Fruit fly (Drosophila melanogaster): Measurements from ENCODE around the gene CG32459.
A peak's percentile ranks its signal among the peaks of the same experiment; 100 is the strongest.

CG32459 gene

DNA sequence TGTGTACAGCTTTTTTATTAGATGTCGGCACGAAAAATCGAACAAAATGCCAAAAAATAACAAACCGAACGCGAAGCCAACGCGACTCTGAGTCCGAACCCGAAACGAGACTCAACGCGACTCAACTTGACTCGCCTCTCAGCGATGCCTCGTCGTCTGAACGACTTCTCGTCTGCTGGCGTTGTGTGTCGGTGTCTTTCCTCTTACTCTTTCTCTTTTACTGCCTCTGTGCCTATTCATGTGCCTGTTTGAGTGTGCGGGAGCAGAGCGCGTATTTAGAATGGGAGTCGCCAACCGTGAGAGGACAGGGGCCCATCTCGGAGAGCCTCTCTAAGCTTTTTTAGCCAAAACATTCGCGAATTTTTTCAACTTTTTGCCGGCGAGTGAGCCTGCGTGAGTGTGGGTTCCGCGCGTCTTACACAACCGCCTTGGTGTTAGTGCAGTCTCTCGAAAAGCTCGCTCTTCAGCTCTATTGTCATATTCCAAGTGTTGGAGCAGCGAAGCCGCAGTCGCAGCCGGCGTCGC is 31.1 kb downstream of the CG32459 start (continued):
- TF ChIP-seq Eip78C (GFP tag) (peak; percentile 81), Lpt (GFP tag; optimal IDR thresholded peaks at IDR 0.05) (peak; percentile 72), CG11294 (GFP tag; IDR thresholded peaks at IDR 0.05) (no peak), CG3919 (GFP tag; optimal IDR thresholded peaks at IDR 0.05) (peak; percentile 41), svp (GFP tag) (no peak), CG11902 (GFP tag; optimal IDR thresholded peaks at IDR 0.05) (no peak), net (GFP tag; optimal IDR thresholded peaks at IDR 0.05) (peak; percentile 58), CG34406 (GFP tag; optimal IDR thresholded peaks at IDR 0.05) (peak; percentile 8), vri (GFP tag; optimal IDR thresholded peaks at IDR 0.05) (peak; percentile 91), Gug (GFP tag; IDR thresholded peaks at IDR 0.05) (no peak), esn (GFP tag; optimal IDR thresholded peaks at IDR 0.05) (peak; percentile 21), CG6808 (GFP tag; optimal IDR thresholded peaks at IDR 0.05) (peak; percentile 22), OdsH (GFP tag; optimal IDR thresholded peaks at IDR 0.05) (no peak), achi (GFP tag; optimal IDR thresholded peaks at IDR 0.05) (peak; percentile 30), Hr4 (GFP tag; optimal IDR thresholded peaks at IDR 0.05) (no peak), spab (GFP tag; optimal IDR thresholded peaks at IDR 0.05) (no peak), CG10631 (GFP tag; optimal IDR thresholded peaks at IDR 0.05) (no peak), CG15336 (GFP tag; IDR thresholded peaks at IDR 0.05) (peak; percentile 68), CG10669 (GFP tag; optimal IDR thresholded peaks at IDR 0.05) (no peak), topi (GFP tag; optimal IDR thresholded peaks at IDR 0.05) (no peak), eg (GFP tag; IDR thresholded peaks at IDR 0.05) (peak; percentile 76), ss (GFP tag; optimal IDR thresholded peaks at IDR 0.05) (peak; percentile 40 to 55), salr (GFP tag; optimal IDR thresholded peaks at IDR 0.05) (no peak), CG11762 (GFP tag; optimal IDR thresholded peaks at IDR 0.05; ENCODE audit: insufficient read depth) (no peak), Met (GFP tag; optimal IDR thresholded peaks at IDR 0.05) (peak; percentile 41), CG6163 (GFP tag; IDR thresholded peaks at IDR 0.05) (peak; percentile 74; the same call in 1 of the 3 replicates), Ets96B (tag; optimal IDR thresholded peaks at IDR 0.05) (peak; percentile 27), CG6792 (GFP tag; optimal IDR thresholded peaks at IDR 0.05) (no peak), CG31627 (GFP tag; optimal IDR thresholded peaks at IDR 0.05) (no peak), cyc (GFP tag; optimal IDR thresholded peaks at IDR 0.05) (no peak), Hr38 (GFP tag; optimal IDR thresholded peaks at IDR 0.05) (no peak)

DNA sequence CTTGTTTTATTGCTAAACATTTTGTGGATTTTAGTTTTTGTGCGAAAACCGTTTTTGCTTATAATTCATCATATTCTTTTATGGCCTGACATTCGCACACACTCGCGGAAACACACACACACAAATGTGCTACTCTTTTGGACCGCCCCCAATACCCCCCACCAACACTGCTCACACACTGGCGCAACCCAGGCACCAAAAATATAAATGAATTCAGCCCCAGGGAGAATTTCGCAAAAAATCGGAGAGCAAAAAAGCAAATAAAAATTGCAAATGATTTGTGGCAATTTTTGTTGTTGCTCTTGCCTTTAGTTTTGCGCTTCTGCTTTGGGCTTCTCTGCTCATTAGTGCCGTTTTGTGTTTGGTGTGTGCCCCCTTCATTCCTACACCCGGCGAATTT is 32.6 kb downstream of the CG32459 start:
- TF ChIP-seq Eip78C (GFP tag), result peak; percentile 2
- TF ChIP-seq eg (GFP tag; IDR thresholded peaks at IDR 0.05), result peak; percentile 55; the same call in 1 of the 3 replicates
- no peak for TF ChIP-seq CG11762 (GFP tag; optimal IDR thresholded peaks at IDR 0.05; ENCODE audit: insufficient read depth)
- TF ChIP-seq vri (GFP tag; optimal IDR thresholded peaks at IDR 0.05), result peak; percentile 18
- TF ChIP-seq CG6163 (GFP tag; IDR thresholded peaks at IDR 0.05), result peak; percentile 7; the same call in 1 of the 3 replicates
- no peak for TF ChIP-seq fd85E (GFP tag; optimal IDR thresholded peaks at IDR 0.05)
- TF ChIP-seq dac (GFP tag; optimal IDR thresholded peaks at IDR 0.05), result no peak
- no peak for TF ChIP-seq CG7368 (GFP tag; optimal IDR thresholded peaks at IDR 0.05)

DNA sequence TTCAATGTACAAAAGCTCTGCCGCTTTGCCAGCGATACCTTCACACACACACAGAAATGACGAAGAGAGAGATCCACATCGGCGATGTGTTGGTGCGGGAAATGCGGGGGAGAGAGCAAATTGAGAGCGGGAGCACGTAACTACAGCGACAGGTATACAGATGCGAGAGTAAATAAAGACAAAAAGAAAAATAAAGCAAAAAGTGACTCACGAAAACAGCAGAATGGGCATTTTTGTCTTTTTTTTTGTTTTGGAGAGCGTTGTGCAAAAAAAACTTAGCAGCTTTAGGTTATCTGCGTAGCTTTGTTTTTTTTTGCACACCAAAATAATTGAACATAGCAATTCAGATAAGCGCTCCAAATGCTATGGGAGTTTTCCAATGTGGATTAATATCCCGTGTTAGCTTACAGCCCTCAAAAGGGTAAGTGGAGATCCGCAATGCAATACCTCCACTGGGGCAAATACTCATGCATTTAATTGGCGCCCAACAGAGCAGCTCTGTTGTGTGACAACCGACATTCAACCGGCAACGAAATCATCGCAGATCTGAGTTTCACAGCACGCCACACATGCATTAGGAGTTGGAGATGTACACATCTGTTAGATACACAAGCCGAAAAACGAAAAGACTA is 33.2 kb downstream of the CG32459 start:
- TF ChIP-seq CG11294 (GFP tag; IDR thresholded peaks at IDR 0.05), result peak; percentile 73
- peak; percentile 71 for TF ChIP-seq Sox102F (GFP tag; optimal IDR thresholded peaks at IDR 0.05)
- peak; percentile 13 for TF ChIP-seq CG31627 (GFP tag; optimal IDR thresholded peaks at IDR 0.05)
- TF ChIP-seq CG11762 (GFP tag; optimal IDR thresholded peaks at IDR 0.05; ENCODE audit: insufficient read depth), result peak; percentile 85
- TF ChIP-seq Eip78C (GFP tag), result peak; percentile 89
- no peak for TF ChIP-seq CG11902 (GFP tag; optimal IDR thresholded peaks at IDR 0.05)
- TF ChIP-seq acj6 (GFP tag; optimal IDR thresholded peaks at IDR 0.05), result peak; percentile 40
- peak; percentile 72 for TF ChIP-seq dsx (GFP tag; optimal IDR thresholded peaks at IDR 0.05; ENCODE audit: poor library complexity, severe bottlenecking)
- no peak for TF ChIP-seq Ets21C (GFP tag; optimal IDR thresholded peaks at IDR 0.05)
- peak; percentile 65 for TF ChIP-seq Met (GFP tag; optimal IDR thresholded peaks at IDR 0.05)
- peak; percentile 59 for TF ChIP-seq CG7368 (GFP tag; optimal IDR thresholded peaks at IDR 0.05)
- TF ChIP-seq CG8319 (GFP tag; optimal IDR thresholded peaks at IDR 0.05), result peak; percentile 58
- TF ChIP-seq vri (GFP tag; optimal IDR thresholded peaks at IDR 0.05), result peak; percentile 98
- TF ChIP-seq CG1621 (tag; optimal IDR thresholded peaks at IDR 0.05), result peak; percentile 88
- peak; percentile 61 to 79 for TF ChIP-seq salr (GFP tag; optimal IDR thresholded peaks at IDR 0.05)
- TF ChIP-seq spab (GFP tag; optimal IDR thresholded peaks at IDR 0.05), result peak; percentile 85
- TF ChIP-seq pdm3 (GFP tag; optimal IDR thresholded peaks at IDR 0.05), result peak; percentile 67
- peak; percentile 74 for TF ChIP-seq CG34406 (GFP tag; optimal IDR thresholded peaks at IDR 0.05)
- TF ChIP-seq fd85E (GFP tag; optimal IDR thresholded peaks at IDR 0.05), result peak; percentile 68
- TF ChIP-seq Lpt (GFP tag; optimal IDR thresholded peaks at IDR 0.05), result peak; percentile 92
- TF ChIP-seq Hr4 (GFP tag; optimal IDR thresholded peaks at IDR 0.05), result peak; percentile 46
- peak; percentile 76 for TF ChIP-seq CG8632 (GFP tag; optimal IDR thresholded peaks at IDR 0.05)
- peak; percentile 80 for TF ChIP-seq CG10669 (GFP tag; optimal IDR thresholded peaks at IDR 0.05)
- peak; percentile 97 for TF ChIP-seq CG6276 (GFP tag; optimal IDR thresholded peaks at IDR 0.05)
- TF ChIP-seq fd59A (GFP tag; optimal IDR thresholded peaks at IDR 0.05), result peak; percentile 60
- TF ChIP-seq Eip75B (GFP tag; optimal IDR thresholded peaks at IDR 0.05), result peak; percentile 43

All from whole organism, prepupa.